Worm (Caenorhabditis elegans) whole organism, L1 larva: ENCODE measurements around the gene R10D12.13.

ENCODE experiments used
- C34B4.2 ChIP-seq: sonication (generic microtip); optimal IDR thresholded peaks from 2 replicates; lab custom pipeline; 2017; ENCODE audit warnings: mild to moderate bottlenecking, missing genetic modification characterization, missing compliant biosample characterization
- Y116A8C.19 ChIP-seq: sonication (generic microtip); optimal IDR thresholded peaks from 2 replicates; lab custom pipeline; 2016; ENCODE audit warnings: missing compliant biosample characterization, missing genetic modification characterization, borderline replicate concordance
- aly-2 ChIP-seq: fragments of 150-350 bp; optimal IDR thresholded peaks from 2 replicates; lab custom pipeline; 2014; ENCODE audit warnings: missing biosample characterization, missing genetic modification characterization
- ama-1 ChIP-seq: fragments of 150-350 bp; optimal IDR thresholded peaks from 2 replicates; lab custom pipeline; 2014
- blmp-1 ChIP-seq: fragments of 150-350 bp; optimal IDR thresholded peaks from 2 replicates; lab custom pipeline; 2014; ENCODE audit warnings: missing biosample characterization, missing genetic modification characterization
- ceh-8 ChIP-seq: fragments of 200-800 bp; sonication (Bioruptor generic); optimal IDR thresholded peaks from 2 replicates; lab custom pipeline; 2018; ENCODE audit warnings: mild to moderate bottlenecking, missing genetic modification characterization, moderate library complexity, missing compliant biosample characterization
- ceh-90 ChIP-seq: sonication (generic microtip); optimal IDR thresholded peaks from 2 replicates; lab custom pipeline; 2016; ENCODE audit warnings: missing genetic modification characterization, missing compliant biosample characterization
- ces-1 ChIP-seq: fragments of 150-350 bp; optimal IDR thresholded peaks from 2 replicates; lab custom pipeline; 2014; ENCODE audit warnings: missing biosample characterization, missing genetic modification reagents, missing genetic modification characterization
- dpl-1 ChIP-seq, 3 experiments: fragments of 150-350 bp in 2 of 3; sonication (generic microtip) in 1 of 3; optimal IDR thresholded peaks; 2 replicates each; lab custom pipeline; 2014 to 2017; ENCODE audit warnings: missing biosample characterization in 3 of 3, missing genetic modification characterization in 3 of 3, missing genetic modification reagents in 3 of 3
- egl-13 ChIP-seq: sonication (generic microtip); optimal IDR thresholded peaks from 2 replicates; lab custom pipeline; 2016; ENCODE audit warnings: missing genotype, missing genetic modification reagents, missing genetic modification characterization, missing compliant biosample characterization
- egl-27 ChIP-seq, 2 experiments: fragments of 150-350 bp in 1 of 2; sonication (generic microtip); optimal IDR thresholded peaks; 3 replicates each; lab custom pipeline; 2017 to 2018; ENCODE audit warnings: missing biosample characterization in 2 of 2, missing genetic modification characterization in 2 of 2, missing genetic modification reagents in 2 of 2
- elt-2 ChIP-seq: sonication (generic microtip); optimal IDR thresholded peaks from 2 replicates; lab custom pipeline; 2016; ENCODE audit warnings: missing genetic modification characterization, mild to moderate bottlenecking, inconsistent platforms, missing compliant biosample characterization, missing genetic modification reagents
- elt-3 ChIP-seq, 6 experiments: fragments of 150-350 bp in 1 of 6; sonication (generic microtip); optimal IDR thresholded peaks; 2 replicates each; lab custom pipeline; 2017 to 2018; ENCODE audit warnings: missing biosample characterization in 6 of 6, missing genetic modification characterization in 6 of 6, inconsistent platforms in 1 of 6
- fkh-4 ChIP-seq: sonication (generic microtip); optimal IDR thresholded peaks from 2 replicates; lab custom pipeline; 2016; ENCODE audit warnings: missing compliant biosample characterization, missing genetic modification characterization, borderline replicate concordance
- fkh-8 ChIP-seq: sonication (generic microtip); optimal IDR thresholded peaks from 2 replicates; lab custom pipeline; 2016; ENCODE audit warnings: mild to moderate bottlenecking, missing genetic modification characterization, missing compliant biosample characterization
- grh-1 ChIP-seq: fragments of 200-800 bp; sonication (Bioruptor generic); IDR thresholded peaks from 2 replicates; pipeline ENCODE4 v1.3.6; 2022; ENCODE audit warnings: missing genetic modification reagents, missing genetic modification characterization, missing compliant biosample characterization
- hpl-2 ChIP-seq: fragments of 150-350 bp; optimal IDR thresholded peaks from 2 replicates; lab custom pipeline; 2014; ENCODE audit warnings: missing biosample characterization, missing genetic modification reagents, missing genetic modification characterization
- lin-15B ChIP-seq: fragments of 150-350 bp; sonication (generic microtip); optimal IDR thresholded peaks from 3 replicates; lab custom pipeline; 2014; ENCODE audit warnings: missing biosample characterization, missing genetic modification characterization
- lin-35 ChIP-seq, 2 experiments: fragments of 150-350 bp; optimal IDR thresholded peaks; 2 replicates each; lab custom pipeline; 2014; ENCODE audit warnings: missing biosample characterization in 2 of 2, missing genetic modification characterization in 2 of 2, missing genetic modification reagents in 2 of 2
- lir-3 ChIP-seq: sonication (generic microtip); optimal IDR thresholded peaks from 2 replicates; lab custom pipeline; 2016; ENCODE audit warnings: mild to moderate bottlenecking, missing genetic modification characterization, moderate library complexity, missing compliant biosample characterization; ENCODE audit not compliant: poor library complexity
- lsy-2 ChIP-seq, 2 experiments: fragments of 150-350 bp; optimal IDR thresholded peaks; 2 replicates each; lab custom pipeline; 2014; ENCODE audit warnings: missing biosample characterization in 2 of 2, missing genetic modification characterization in 2 of 2
- mdl-1 ChIP-seq, 2 experiments: fragments of 150-350 bp; optimal IDR thresholded peaks; 2 replicates each; lab custom pipeline; 2014 to 2017; ENCODE audit warnings: missing biosample characterization in 2 of 2, missing genetic modification characterization in 2 of 2, inconsistent platforms in 1 of 2
- mep-1 ChIP-seq: fragments of 150-350 bp; optimal IDR thresholded peaks from 2 replicates; lab custom pipeline; 2014; ENCODE audit warnings: missing biosample characterization, missing genetic modification characterization
- nhr-12 ChIP-seq: sonication (generic microtip); optimal IDR thresholded peaks from 2 replicates; lab custom pipeline; 2017; ENCODE audit warnings: missing biosample characterization, missing genetic modification characterization
- nhr-20 ChIP-seq: sonication (generic microtip); optimal IDR thresholded peaks from 2 replicates; lab custom pipeline; 2016; ENCODE audit warnings: mild to moderate bottlenecking, missing genetic modification characterization, missing compliant biosample characterization
- nhr-47 ChIP-seq: sonication (generic microtip); optimal IDR thresholded peaks from 2 replicates; lab custom pipeline; 2016; ENCODE audit warnings: mild to moderate bottlenecking, missing genetic modification characterization, moderate library complexity, missing compliant biosample characterization
- nhr-71 ChIP-seq: sonication (generic microtip); optimal IDR thresholded peaks from 2 replicates; lab custom pipeline; 2016; ENCODE audit warnings: mild to moderate bottlenecking, missing genetic modification characterization, moderate library complexity, missing compliant biosample characterization
- nhr-77 ChIP-seq: fragments of 150-350 bp; optimal IDR thresholded peaks from 2 replicates; lab custom pipeline; 2014; ENCODE audit warnings: missing biosample characterization, missing genetic modification characterization
- pax-3 ChIP-seq: fragments of 200-800 bp; sonication (Bioruptor generic); optimal IDR thresholded peaks from 2 replicates; lab custom pipeline; 2018; ENCODE audit warnings: mild to moderate bottlenecking, missing genetic modification characterization, moderate library complexity, missing compliant biosample characterization
- pqm-1 ChIP-seq: sonication (generic microtip); optimal IDR thresholded peaks from 3 replicates; lab custom pipeline; 2017; ENCODE audit warnings: missing biosample characterization, missing genetic modification characterization
- skn-1 ChIP-seq: fragments of 150-350 bp; optimal IDR thresholded peaks from 2 replicates; lab custom pipeline; 2014; ENCODE audit warnings: missing biosample characterization, missing genetic modification characterization
- snpc-4 ChIP-seq: fragments of 150-350 bp; optimal IDR thresholded peaks from 2 replicates; lab custom pipeline; 2014; ENCODE audit warnings: missing biosample characterization, missing genetic modification characterization
- sup-37 ChIP-seq: fragments of 200-800 bp; sonication (Bioruptor generic); optimal IDR thresholded peaks from 2 replicates; lab custom pipeline; 2018; ENCODE audit warnings: mild to moderate bottlenecking, missing genetic modification characterization, missing compliant biosample characterization
- swsn-7 ChIP-seq: sonication (generic microtip); optimal IDR thresholded peaks from 2 replicates; lab custom pipeline; 2016; ENCODE audit warnings: missing genetic modification characterization, missing compliant biosample characterization
- tbx-2 ChIP-seq: sonication (generic microtip); optimal IDR thresholded peaks from 2 replicates; lab custom pipeline; 2016; ENCODE audit warnings: missing genetic modification characterization, missing compliant biosample characterization
- tlp-1 ChIP-seq: fragments of 150-350 bp; optimal IDR thresholded peaks from 2 replicates; lab custom pipeline; 2014; ENCODE audit warnings: missing biosample characterization, missing genetic modification characterization
- zip-4 ChIP-seq: fragments of 200-800 bp; sonication (Bioruptor generic); optimal IDR thresholded peaks from 2 replicates; lab custom pipeline; 2018; ENCODE audit warnings: mild to moderate bottlenecking, missing genetic modification characterization, moderate library complexity, missing compliant biosample characterization

R10D12.13 gene

ce11 chrV:13931225-13931624, 31.0 kb upstream of the R10D12.13 start, which contains the start of gene C06B3.16:
Gene C06B3.16, plus strand, starts transcription at chrV:13931525.
- TF ChIP-seq dpl-1 (GFP tag; optimal IDR thresholded peaks at IDR 0.05; lab: Kevin White, UChicago) = no peak
- no peak for TF ChIP-seq skn-1 (tag; lab: Kevin White, UChicago)
- TF ChIP-seq lin-15B (tag; lab: Kevin White, UChicago) = no peak
- TF ChIP-seq nhr-71 (tag; lab: Kevin White, UChicago) = no peak
- no peak for TF ChIP-seq swsn-7 (tag; lab: Kevin White, UChicago)
- TF ChIP-seq blmp-1 (tag; lab: Kevin White, UChicago) = no peak
- TF ChIP-seq elt-2 (tag; lab: Kevin White, UChicago) = no peak
- no peak for TF ChIP-seq zip-4
- no peak for TF ChIP-seq mdl-1 (tag; optimal IDR thresholded peaks at IDR 0.05; lab: Kevin White, UChicago)
- no peak for TF ChIP-seq egl-13 (tag; lab: Kevin White, UChicago)
- no peak for TF ChIP-seq C34B4.2 (tag; lab: Kevin White, UChicago)
- no peak for TF ChIP-seq tlp-1 (tag; lab: Kevin White, UChicago)
- TF ChIP-seq egl-27 (tag; optimal IDR thresholded peaks at IDR 0.05; lab: Kevin White, UChicago) = no peak
- no peak for TF ChIP-seq tbx-2 (tag; lab: Kevin White, UChicago)
- no peak for TF ChIP-seq lin-35 (GFP tag; optimal IDR thresholded peaks at IDR 0.05; lab: Kevin White, UChicago)
- no peak for TF ChIP-seq ceh-8 (GFP tag; lab: Kevin White, UChicago)
- no peak for TF ChIP-seq mep-1 (tag; lab: Kevin White, UChicago)
- no peak for TF ChIP-seq pax-3 (tag; lab: Kevin White, UChicago)

ce11 chrV:13931952-13932351, 30.3 kb upstream of the R10D12.13 start:
- no peak for TF ChIP-seq fkh-4 (tag; lab: Kevin White, UChicago)
- no peak for TF ChIP-seq lir-3 (tag; lab: Kevin White, UChicago)
- TF ChIP-seq pax-3 (tag; lab: Kevin White, UChicago) = no peak
- TF ChIP-seq ces-1 (GFP tag; lab: Kevin White, UChicago) = no peak
- TF ChIP-seq sup-37 = no peak
- no peak for TF ChIP-seq fkh-8 (tag; lab: Kevin White, UChicago)
- TF ChIP-seq, all 84 proteins: peak for 0

ce11 chrV:13934545-13934944, 27.7 kb upstream of the R10D12.13 start, which contains the start of gene R10D12.1:
Gene R10D12.1, minus strand, starts transcription at chrV:13934645.
- 0 out of 2 replicates have a peak, but pooled peaks have one; percentile 25 for TF ChIP-seq grh-1 (GFP tag; lab: Robert Waterston, UW)
- peak in 1 of 6 experiments; percentile 40 for TF ChIP-seq elt-3 (tag; optimal IDR thresholded peaks at IDR 0.05; lab: Kevin White, UChicago)
- peak; percentile 2 for TF ChIP-seq nhr-20
- TF ChIP-seq ama-1 (lab: Kevin White, UChicago) = peak; percentile 30
- no peak for TF ChIP-seq pqm-1 (tag; lab: Kevin White, UChicago)

ce11 chrV:13935423-13935822, 26.8 kb upstream of the R10D12.13 start:
- peak in 1 of 2 experiments; percentile 2 for TF ChIP-seq lsy-2 (tag; optimal IDR thresholded peaks at IDR 0.05; lab: Kevin White, UChicago)
- no peak for TF ChIP-seq nhr-12 (tag; lab: Kevin White, UChicago)
- peak in 5 of 6 experiments; percentile 25 to 93 (median 82) for TF ChIP-seq elt-3 (tag; optimal IDR thresholded peaks at IDR 0.05; lab: Kevin White, UChicago)
- peak; percentile 41 for TF ChIP-seq blmp-1 (tag; lab: Kevin White, UChicago)
- no peak for TF ChIP-seq ceh-90 (tag; lab: Kevin White, UChicago)
- no peak for TF ChIP-seq snpc-4
- no peak for TF ChIP-seq nhr-47 (tag; lab: Kevin White, UChicago)
- no peak for TF ChIP-seq mdl-1 (tag; optimal IDR thresholded peaks at IDR 0.05; lab: Kevin White, UChicago)
- no peak for TF ChIP-seq nhr-77
- no peak for TF ChIP-seq aly-2 (tag; lab: Kevin White, UChicago)
- TF ChIP-seq swsn-7 (tag; lab: Kevin White, UChicago) = no peak
- TF ChIP-seq Y116A8C.19 = no peak
- TF ChIP-seq ceh-8 (GFP tag; lab: Kevin White, UChicago) = no peak
- TF ChIP-seq hpl-2 = no peak
